Worm (Caenorhabditis elegans) whole organism, L1 larva: ENCODE results near the gene lgc-40.

Experiments
- ces-1 ChIP-seq: fragments of 150-350 bp; optimal IDR thresholded peaks from 2 replicates; lab custom pipeline; 2014; ENCODE audit warnings: missing biosample characterization, missing genetic modification reagents, missing genetic modification characterization
- efl-3 ChIP-seq: fragments of 200-800 bp; sonication (Bioruptor generic); optimal IDR thresholded peaks from 2 replicates; lab custom pipeline; 2018; ENCODE audit warnings: mild to moderate bottlenecking, missing genetic modification characterization, missing compliant biosample characterization
- jun-1 ChIP-seq: fragments of 150-350 bp; optimal IDR thresholded peaks from 2 replicates; lab custom pipeline; 2014; ENCODE audit warnings: missing biosample characterization, missing genetic modification reagents, missing genetic modification characterization
- nhr-12 ChIP-seq: sonication (generic microtip); optimal IDR thresholded peaks from 2 replicates; lab custom pipeline; 2017; ENCODE audit warnings: missing biosample characterization, missing genetic modification characterization
- nhr-19 ChIP-seq: fragments of 200-800 bp; sonication (Bioruptor generic); conservative IDR thresholded peaks from 2 replicates; pipeline ENCODE4 v1.3.6; 2022; ENCODE audit warnings: missing genetic modification characterization, missing compliant biosample characterization
- snpc-4 ChIP-seq: fragments of 150-350 bp; optimal IDR thresholded peaks from 2 replicates; lab custom pipeline; 2014; ENCODE audit warnings: missing biosample characterization, missing genetic modification characterization
- unc-62 ChIP-seq: fragments of 150-350 bp; optimal IDR thresholded peaks from 2 replicates; lab custom pipeline; 2014; ENCODE audit warnings: missing biosample characterization, missing genetic modification reagents, missing genetic modification characterization
- vab-15 ChIP-seq: sonication (generic microtip); optimal IDR thresholded peaks from 2 replicates; lab custom pipeline; 2017; ENCODE audit warnings: missing genotype, mild to moderate bottlenecking, missing genetic modification characterization, missing compliant biosample characterization
- xbp-1 ChIP-seq: sonication (generic microtip); optimal IDR thresholded peaks from 2 replicates; lab custom pipeline; 2016; ENCODE audit warnings: missing genetic modification characterization, missing compliant biosample characterization

DNA sequence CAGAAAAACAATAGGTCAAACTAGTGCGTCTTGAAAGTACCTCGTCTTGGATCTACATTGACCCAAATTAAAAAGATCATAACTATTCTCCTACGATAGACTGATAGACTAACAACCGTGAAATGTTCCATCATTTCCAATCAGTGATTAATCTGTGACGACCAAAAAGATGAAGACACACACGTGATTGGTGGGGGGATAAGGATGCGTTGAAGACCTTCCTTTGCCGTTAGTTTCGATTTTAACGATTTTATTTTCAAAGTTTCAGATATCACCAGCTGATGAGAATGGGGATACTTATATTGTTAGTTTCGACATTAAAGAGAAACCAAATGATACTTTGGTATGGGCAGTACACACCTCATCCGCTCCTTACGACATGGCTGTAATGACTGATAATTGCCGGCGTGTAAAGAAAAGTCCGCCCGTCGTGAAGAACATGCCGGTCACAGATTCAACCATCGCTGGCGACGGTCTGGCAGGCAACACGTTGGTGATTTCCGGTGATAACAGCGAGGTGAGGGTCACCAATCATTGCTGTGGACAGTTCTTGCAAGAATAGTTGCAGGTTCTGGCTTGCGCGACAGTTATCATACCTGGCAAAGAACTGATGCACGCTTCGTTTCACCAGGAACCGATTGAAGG is 27.1 kb downstream of the lgc-40 start:
- TF ChIP-seq xbp-1 (tag; lab: Kevin White, UChicago) (no peak), nhr-19 (GFP tag; lab: Robert Waterston, UW) (no peak), ces-1 (no peak), efl-3 (GFP tag; lab: Kevin White, UChicago) (no peak), unc-62 (GFP tag; lab: Kevin White, UChicago) (no peak), nhr-12 (no peak), vab-15 (no peak), snpc-4 (tag; lab: Kevin White, UChicago) (no peak), jun-1 (no peak)
